Worm (Caenorhabditis elegans): ENCODE data around the gene D1025.1.
A peak's percentile ranks its signal among the peaks of the same experiment; 100 is the strongest.

ce11 chrX:14510358-14510757 is 10.2 kb upstream of the D1025.1 start:
- TF ChIP-seq zip-2 (tag; optimal IDR thresholded peaks at IDR 0.05) (peak; percentile 93), nhr-102 (tag; optimal IDR thresholded peaks at IDR 0.05) (no peak), F49E8.2 (tag; optimal IDR thresholded peaks at IDR 0.05; ENCODE audit: borderline replicate concordance) (no peak), daf-12 (tag; optimal IDR thresholded peaks at IDR 0.05) (no peak), ztf-11 (tag; optimal IDR thresholded peaks at IDR 0.05) (no peak)

Data from whole organism, L4 larva.